Worm (Caenorhabditis elegans) whole organism, young adult: Measurements from ENCODE around the gene ifas-2.
A peak's percentile ranks its signal among the peaks of the same experiment; 100 is the strongest.

Experiments
- C06A6.2 ChIP-seq: fragments of 200-800 bp; sonication (Bioruptor generic); conservative IDR thresholded peaks from 2 replicates; pipeline ENCODE4 v1.3.6; 2022; ENCODE audit warnings: missing genetic modification characterization, missing compliant biosample characterization
- F22D6.2 ChIP-seq: sonication (generic microtip); optimal IDR thresholded peaks from 2 replicates; lab custom pipeline; 2016; ENCODE audit warnings: mild to moderate bottlenecking, missing genetic modification characterization, missing compliant biosample characterization
- F23B12.7 ChIP-seq: sonication (generic microtip); optimal IDR thresholded peaks from 2 replicates; lab custom pipeline; 2017; ENCODE audit warnings: missing genetic modification characterization, mild to moderate bottlenecking, missing compliant biosample characterization, antibody characterized with exemption, moderate library complexity; ENCODE audit not compliant: insufficient read depth
- F49E8.2 ChIP-seq: sonication (generic microtip); optimal IDR thresholded peaks from 3 replicates; lab custom pipeline; 2017; ENCODE audit warnings: missing genetic modification characterization, mild to moderate bottlenecking, missing compliant biosample characterization, antibody characterized with exemption, moderate library complexity; ENCODE audit not compliant: insufficient read depth
- F52B5.7 ChIP-seq: sonication (generic microtip); optimal IDR thresholded peaks from 2 replicates; lab custom pipeline; 2016; ENCODE audit warnings: mild to moderate bottlenecking, missing genetic modification characterization, missing compliant biosample characterization
- F55B11.4 ChIP-seq: sonication (generic microtip); optimal IDR thresholded peaks from 2 replicates; lab custom pipeline; 2016; ENCODE audit warnings: missing compliant biosample characterization, missing genetic modification characterization, borderline replicate concordance; ENCODE audit not compliant: insufficient read depth
- K12H6.12 ChIP-seq: fragments of 200-800 bp; sonication (Bioruptor generic); optimal IDR thresholded peaks from 2 replicates; lab custom pipeline; 2018; ENCODE audit warnings: mild to moderate bottlenecking, missing genetic modification characterization, missing compliant biosample characterization
- Y67H2A.10 ChIP-seq: fragments of 200-800 bp; sonication (Bioruptor generic); conservative IDR thresholded peaks from 2 replicates; pipeline ENCODE4 v1.3.6; 2022; ENCODE audit warnings: missing genetic modification reagents, missing genetic modification characterization, missing compliant biosample characterization
- Y79H2A.3 ChIP-seq: fragments of 200-800 bp; sonication (Bioruptor generic); conservative IDR thresholded peaks from 2 replicates; pipeline ENCODE4 v1.3.6; 2022; ENCODE audit warnings: missing genetic modification reagents, missing genetic modification characterization, missing compliant biosample characterization
- Y95B8A.8 ChIP-seq: fragments of 200-800 bp; sonication (Bioruptor generic); IDR thresholded peaks from 2 replicates; pipeline ENCODE4 v1.3.6; 2022; ENCODE audit warnings: missing genetic modification reagents, missing genetic modification characterization, missing compliant biosample characterization
- ama-1 ChIP-seq, 3 experiments: fragments of 150-350 bp in 1 of 3; sonication (generic microtip) in 2 of 3; optimal IDR thresholded peaks; 2 replicates each; lab custom pipeline; 2014 to 2018; ENCODE audit warnings: missing biosample characterization in 2 of 3, missing genetic modification characterization in 2 of 3, missing genetic modification reagents in 2 of 3
- athp-1 ChIP-seq: sonication (generic microtip); optimal IDR thresholded peaks from 2 replicates; lab custom pipeline; 2017; ENCODE audit warnings: mild to moderate bottlenecking, missing genetic modification characterization, missing compliant biosample characterization
- attf-6 ChIP-seq: fragments of 200-800 bp; sonication (Bioruptor generic); IDR thresholded peaks from 2 replicates; pipeline ENCODE4 v1.3.6; 2022; ENCODE audit warnings: missing genetic modification reagents, missing genetic modification characterization, missing compliant biosample characterization
- ceh-100 ChIP-seq: fragments of 200-800 bp; sonication (Bioruptor generic); IDR thresholded peaks from 2 replicates; pipeline ENCODE4 v1.3.6; 2022; ENCODE audit warnings: missing genetic modification reagents, missing genetic modification characterization, missing compliant biosample characterization
- ceh-27 ChIP-seq: fragments of 200-800 bp; sonication (Bioruptor generic); optimal IDR thresholded peaks from 2 replicates; lab custom pipeline; 2018; ENCODE audit warnings: mild to moderate bottlenecking, missing genetic modification characterization, moderate library complexity, missing compliant biosample characterization
- efl-1 ChIP-seq: fragments of 150-350 bp; optimal IDR thresholded peaks from 2 replicates; lab custom pipeline; 2014; ENCODE audit warnings: missing biosample characterization, missing genetic modification reagents, missing genetic modification characterization
- egrh-3 ChIP-seq: fragments of 200-800 bp; sonication (Bioruptor generic); IDR thresholded peaks from 2 replicates; pipeline ENCODE4 v1.3.6; 2022; ENCODE audit warnings: missing genetic modification reagents, missing genetic modification characterization, missing compliant biosample characterization
- ekl-4 ChIP-seq: fragments of 200-800 bp; sonication (Bioruptor generic); IDR thresholded peaks from 2 replicates; pipeline ENCODE4 v1.3.6; 2022; ENCODE audit warnings: missing genetic modification reagents, missing genetic modification characterization, missing compliant biosample characterization
- him-1 ChIP-seq: sonication (generic microtip); optimal IDR thresholded peaks from 2 replicates; lab custom pipeline; 2016; ENCODE audit warnings: missing genotype, missing genetic modification reagents, missing genetic modification characterization, missing compliant biosample characterization
- hlh-26 ChIP-seq: fragments of 200-800 bp; sonication (Bioruptor generic); conservative IDR thresholded peaks from 2 replicates; pipeline ENCODE4 v1.3.6; 2022; ENCODE audit warnings: missing genetic modification reagents, missing genetic modification characterization, missing compliant biosample characterization
- hrde-1 ChIP-seq: sonication (generic microtip); optimal IDR thresholded peaks from 2 replicates; lab custom pipeline; 2016; ENCODE audit warnings: missing genetic modification characterization, mild to moderate bottlenecking, missing compliant biosample characterization, moderate library complexity, missing genotype, missing genetic modification reagents, borderline replicate concordance
- lag-1 ChIP-seq: fragments of 200-800 bp; sonication (Bioruptor generic); IDR thresholded peaks from 2 replicates; pipeline ENCODE4 v1.3.6; 2022; ENCODE audit warnings: missing genetic modification reagents, missing genetic modification characterization, missing compliant biosample characterization
- let-526 ChIP-seq: fragments of 200-800 bp; sonication (Bioruptor generic); IDR thresholded peaks from 2 replicates; pipeline ENCODE4 v1.3.6; 2022; ENCODE audit warnings: missing genetic modification reagents, missing genetic modification characterization, missing compliant biosample characterization
- lsl-1 ChIP-seq: fragments of 200-800 bp; sonication (Bioruptor generic); optimal IDR thresholded peaks from 2 replicates; lab custom pipeline; 2018; ENCODE audit warnings: mild to moderate bottlenecking, missing genetic modification characterization, moderate library complexity, missing compliant biosample characterization
- madf-10 ChIP-seq: sonication (generic microtip); optimal IDR thresholded peaks from 2 replicates; lab custom pipeline; 2016; ENCODE audit warnings: mild to moderate bottlenecking, missing genetic modification characterization, missing compliant biosample characterization
- madf-6 ChIP-seq: fragments of 200-800 bp; sonication (Bioruptor generic); IDR thresholded peaks from 2 replicates; pipeline ENCODE4 v1.3.6; 2022; ENCODE audit warnings: missing genetic modification reagents, missing genetic modification characterization, missing compliant biosample characterization
- mcd-1 ChIP-seq: fragments of 200-800 bp; sonication (Bioruptor generic); IDR thresholded peaks from 2 replicates; pipeline ENCODE4 v1.3.6; 2022; ENCODE audit warnings: missing genetic modification reagents, missing genetic modification characterization, missing compliant biosample characterization
- mxl-1 ChIP-seq: sonication (generic microtip); optimal IDR thresholded peaks from 2 replicates; lab custom pipeline; 2016; ENCODE audit warnings: missing genetic modification characterization, missing compliant biosample characterization
- nfya-1 ChIP-seq: sonication (generic microtip); optimal IDR thresholded peaks from 2 replicates; lab custom pipeline; 2017; ENCODE audit warnings: antibody characterized with exemption, missing compliant biosample characterization, missing genetic modification characterization, borderline replicate concordance; ENCODE audit not compliant: insufficient read depth
- nfya-2 ChIP-seq: fragments of 200-800 bp; sonication (Bioruptor generic); IDR thresholded peaks from 2 replicates; pipeline ENCODE4 v1.3.6; 2022; ENCODE audit warnings: missing genetic modification reagents, missing genetic modification characterization, missing compliant biosample characterization
- nfyb-1 ChIP-seq: fragments of 200-800 bp; sonication (Bioruptor generic); IDR thresholded peaks from 2 replicates; pipeline ENCODE4 v1.3.6; 2022; ENCODE audit warnings: missing genetic modification reagents, missing genetic modification characterization, missing compliant biosample characterization
- nhr-179 ChIP-seq: sonication (generic microtip); optimal IDR thresholded peaks from 2 replicates; lab custom pipeline; 2016; ENCODE audit warnings: mild to moderate bottlenecking, missing genetic modification characterization, missing compliant biosample characterization
- nhr-80 ChIP-seq: sonication (generic microtip); optimal IDR thresholded peaks from 2 replicates; lab custom pipeline; 2016; ENCODE audit warnings: missing genetic modification characterization, missing compliant biosample characterization
- snpc-1.3 ChIP-seq: sonication (generic microtip); optimal IDR thresholded peaks from 2 replicates; lab custom pipeline; 2017; ENCODE audit warnings: missing genetic modification characterization, mild to moderate bottlenecking, missing compliant biosample characterization, antibody characterized with exemption, moderate library complexity, missing genotype, missing genetic modification reagents; ENCODE audit not compliant: insufficient read depth
- tbp1 ChIP-seq: fragments of 200-800 bp; sonication (Bioruptor generic); optimal IDR thresholded peaks from 2 replicates; lab custom pipeline; 2018; ENCODE audit warnings: mild to moderate bottlenecking, missing genetic modification characterization, missing compliant biosample characterization
- tlf-1 ChIP-seq: fragments of 200-800 bp; sonication (Bioruptor generic); optimal IDR thresholded peaks from 2 replicates; lab custom pipeline; 2018; ENCODE audit warnings: mild to moderate bottlenecking, missing genetic modification characterization, missing compliant biosample characterization
- xnd-1 ChIP-seq: sonication (generic microtip); optimal IDR thresholded peaks from 2 replicates; lab custom pipeline; 2016; ENCODE audit warnings: missing genotype, missing genetic modification reagents, missing genetic modification characterization, missing compliant biosample characterization
- zim-3 ChIP-seq: sonication (generic microtip); optimal IDR thresholded peaks from 2 replicates; lab custom pipeline; 2017; ENCODE audit warnings: mild to moderate bottlenecking, missing genetic modification characterization, moderate library complexity, missing compliant biosample characterization
- ztf-6 ChIP-seq: fragments of 200-800 bp; sonication (Bioruptor generic); IDR thresholded peaks from 2 replicates; pipeline ENCODE4 v1.3.6; 2022; ENCODE audit warnings: missing genetic modification reagents, missing genetic modification characterization, missing compliant biosample characterization

Gene ifas-2

ce11 chrV:16919675-16920074, 31.0 kb upstream of the ifas-2 start (continued):
- TF ChIP-seq nfyb-1 (GFP tag; lab: Robert Waterston, UW) (no peak), K12H6.12 (tag; lab: Kevin White, UChicago) (no peak), nhr-80 (no peak), ztf-6 (GFP tag; lab: Robert Waterston, UW) (no peak), zim-3 (tag; lab: Kevin White, UChicago) (peak; percentile 9), tbp1 (GFP tag; lab: Kevin White, UChicago) (peak; percentile 27), athp-1 (tag; lab: Kevin White, UChicago) (no peak), ama-1 (optimal IDR thresholded peaks at IDR 0.05; lab: Kevin White, UChicago) (no peak), ama-1 (GFP tag; optimal IDR thresholded peaks at IDR 0.05; lab: Kevin White, UChicago) (no peak), F23B12.7 (tag; lab: Kevin White, UChicago) (no peak), C06A6.2 (GFP tag; lab: Robert Waterston, UW) (no peak), lag-1 (GFP tag; lab: Robert Waterston, UW) (no peak), attf-6 (GFP tag; lab: Robert Waterston, UW) (peak; percentile 89), F22D6.2 (no peak), xnd-1 (peak; percentile 14), hlh-26 (GFP tag; lab: Robert Waterston, UW) (no peak), ceh-100 (no peak), F49E8.2 (tag; lab: Kevin White, UChicago) (peak; percentile 67), nhr-179 (tag; lab: Kevin White, UChicago) (no peak), egrh-3 (GFP tag; lab: Robert Waterston, UW) (no peak), tlf-1 (GFP tag; lab: Kevin White, UChicago) (peak; percentile 28), Y95B8A.8 (GFP tag; lab: Robert Waterston, UW) (peak; percentile 64; the same call in 1 of the 2 replicates), nfya-1 (tag; lab: Kevin White, UChicago) (no peak), madf-6 (GFP tag; lab: Robert Waterston, UW) (peak; percentile 45), him-1 (tag; lab: Kevin White, UChicago) (no peak), snpc-1.3 (tag; lab: Kevin White, UChicago) (no peak), efl-1 (GFP tag; lab: Kevin White, UChicago) (peak; percentile 9), ekl-4 (GFP tag; lab: Robert Waterston, UW) (peak; percentile 65), mxl-1 (tag; lab: Kevin White, UChicago) (peak; percentile 6), let-526 (GFP tag; lab: Robert Waterston, UW) (no peak), mcd-1 (GFP tag; lab: Robert Waterston, UW) (peak; percentile 26; the same call in 1 of the 2 replicates)

ce11 chrV:16918378-16918777, 29.7 kb upstream of the ifas-2 start, which contains the start of the genes fbxa-206 and Y102A5C.2:
Gene fbxa-206, minus strand, starts transcription at chrV:16918478.
Gene Y102A5C.2, plus strand, starts transcription at chrV:16918731.
- TF ChIP-seq lag-1 (GFP tag; lab: Robert Waterston, UW), result no peak
- TF ChIP-seq Y67H2A.10 (GFP tag; lab: Robert Waterston, UW), result no peak
- no peak for TF ChIP-seq F22D6.2
- peak; percentile 73 for TF ChIP-seq lsl-1 (GFP tag; lab: Kevin White, UChicago)
- no peak for TF ChIP-seq nfya-2
- no peak for TF ChIP-seq Y79H2A.3

- TF ChIP-seq F52B5.7 (tag; lab: Kevin White, UChicago) (no peak), ceh-27 (no peak), F55B11.4 (no peak), hrde-1 (no peak), xnd-1 (no peak), hlh-26 (GFP tag; lab: Robert Waterston, UW) (no peak), madf-10 (tag; lab: Kevin White, UChicago) (no peak)
Observed at ce11 chrV:16916079-16916478, 27.4 kb upstream of the ifas-2 start, which contains the start of gene F09C6.10. Gene F09C6.10, minus strand, starts transcription at chrV:16916179.
